Worm (Caenorhabditis elegans) whole organism, midembryonic: ENCODE data around the gene dlhd-1.

Experiments
- T22C8.4 ChIP-seq: fragments of 200-800 bp; sonication (Bioruptor generic); IDR thresholded peaks from 2 replicates; pipeline ENCODE4 v1.3.6; 2022; ENCODE audit warnings: missing genetic modification characterization, missing compliant biosample characterization
- cog-1 ChIP-seq: sonication (generic microtip); optimal IDR thresholded peaks from 2 replicates; lab custom pipeline; 2016; ENCODE audit warnings: missing genetic modification characterization, missing compliant biosample characterization
- flt-1 ChIP-seq: fragments of 200-800 bp; sonication (Bioruptor generic); IDR thresholded peaks from 2 replicates; pipeline ENCODE4 v1.3.6; 2022; ENCODE audit warnings: missing genetic modification characterization, missing compliant biosample characterization
- klf-2 ChIP-seq: fragments of 200-800 bp; sonication (Bioruptor generic); conservative IDR thresholded peaks from 2 replicates; pipeline ENCODE4 v1.3.6; 2022; ENCODE audit warnings: missing genetic modification reagents, missing genetic modification characterization, missing compliant biosample characterization
- med-1 ChIP-seq: sonication (generic microtip); optimal IDR thresholded peaks from 2 replicates; lab custom pipeline; 2017; ENCODE audit warnings: missing genetic modification characterization, mild to moderate bottlenecking, missing compliant biosample characterization, antibody characterized with exemption, missing genetic modification reagents; ENCODE audit not compliant: insufficient read depth
- ref-1 ChIP-seq: fragments of 200-800 bp; sonication (Bioruptor generic); conservative IDR thresholded peaks from 2 replicates; pipeline ENCODE4 v1.3.6; 2022; ENCODE audit warnings: missing genetic modification reagents, missing genetic modification characterization, missing compliant biosample characterization
- tab-1 ChIP-seq: fragments of 200-800 bp; sonication (Bioruptor generic); IDR thresholded peaks from 2 replicates; pipeline ENCODE4 v1.3.6; 2022; ENCODE audit warnings: missing genetic modification characterization, missing compliant biosample characterization
- ztf-23 ChIP-seq: fragments of 200-800 bp; sonication (Bioruptor generic); IDR thresholded peaks from 2 replicates; pipeline ENCODE4 v1.3.6; 2022; ENCODE audit warnings: missing genetic modification reagents, missing genetic modification characterization, missing compliant biosample characterization
- ztf-29 ChIP-seq: fragments of 200-800 bp; sonication (Bioruptor generic); IDR thresholded peaks from 2 replicates; pipeline ENCODE4 v1.3.6; 2022; ENCODE audit warnings: missing genetic modification reagents, missing genetic modification characterization, missing compliant biosample characterization

dlhd-1 gene

DNA sequence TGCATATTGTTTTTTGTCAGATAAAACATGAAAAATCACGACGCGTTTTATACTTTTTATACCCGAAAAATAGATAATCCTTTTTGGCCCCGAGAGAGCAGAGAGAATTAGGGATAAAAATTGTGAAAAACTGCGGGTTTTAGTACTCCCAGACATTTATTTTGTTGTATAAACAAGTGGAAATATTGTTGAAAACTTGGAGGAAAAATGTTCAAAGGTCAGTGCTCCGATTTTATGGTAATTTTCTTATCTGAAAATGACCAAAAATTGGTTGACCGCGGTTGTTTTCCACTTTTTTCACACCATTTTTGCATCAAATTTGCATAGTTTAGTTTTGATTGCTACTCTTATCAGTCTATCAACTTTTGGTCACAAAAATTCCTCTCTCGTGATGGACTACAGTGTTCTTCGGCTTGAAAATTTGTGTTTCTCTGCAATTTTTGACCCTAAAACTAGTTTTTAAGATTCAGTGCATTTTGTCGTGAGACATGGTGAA, at the start of gene dlhd-1:
TSS of gene dlhd-1 (minus strand) at position 51 of the 496 bp plus-strand sequence.
- TF ChIP-seq T22C8.4 = no peak
- no peak for TF ChIP-seq tab-1 (GFP tag; lab: Robert Waterston, UW)
- TF ChIP-seq flt-1 (GFP tag; lab: Robert Waterston, UW) = no peak
- TF ChIP-seq ztf-29 (GFP tag; lab: Robert Waterston, UW) = no peak
- TF ChIP-seq ztf-23 (GFP tag; lab: Robert Waterston, UW) = no peak
- TF ChIP-seq med-1 (GFP tag; lab: Kevin White, UChicago) = no peak
- TF ChIP-seq cog-1 (tag; lab: Kevin White, UChicago) = no peak
- TF ChIP-seq ref-1 = no peak
- TF ChIP-seq klf-2 (GFP tag; lab: Robert Waterston, UW) = no peak

DNA sequence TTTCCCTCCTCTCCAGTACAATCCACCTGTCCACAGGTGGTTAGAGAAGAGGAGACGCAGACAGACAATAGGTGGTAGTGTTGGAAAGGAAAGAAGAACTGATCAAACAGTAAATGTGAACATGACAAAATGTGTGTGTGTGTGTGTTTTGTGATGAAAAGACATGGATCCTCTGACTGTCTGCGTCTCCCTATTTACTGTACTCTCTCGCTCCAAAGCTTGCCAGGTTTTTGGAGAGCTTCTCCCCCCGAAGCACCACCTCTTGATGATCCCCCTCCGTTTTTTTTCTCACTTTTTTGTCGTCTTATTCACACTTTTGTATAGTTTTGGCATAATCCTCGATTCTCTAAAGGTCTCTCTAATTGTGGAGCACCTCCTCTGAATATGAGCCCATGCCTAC, 45.3 kb upstream of the dlhd-1 start:
- TF ChIP-seq klf-2 (GFP tag; lab: Robert Waterston, UW) = no peak
- TF ChIP-seq ztf-23 (GFP tag; lab: Robert Waterston, UW) = no peak
- TF ChIP-seq T22C8.4 = no peak
- no peak for TF ChIP-seq flt-1 (GFP tag; lab: Robert Waterston, UW)
- no peak for TF ChIP-seq cog-1 (tag; lab: Kevin White, UChicago)
- no peak for TF ChIP-seq med-1 (GFP tag; lab: Kevin White, UChicago)
- no peak for TF ChIP-seq ref-1
- TF ChIP-seq ztf-29 (GFP tag; lab: Robert Waterston, UW) = no peak
- TF ChIP-seq tab-1 (GFP tag; lab: Robert Waterston, UW) = no peak

DNA sequence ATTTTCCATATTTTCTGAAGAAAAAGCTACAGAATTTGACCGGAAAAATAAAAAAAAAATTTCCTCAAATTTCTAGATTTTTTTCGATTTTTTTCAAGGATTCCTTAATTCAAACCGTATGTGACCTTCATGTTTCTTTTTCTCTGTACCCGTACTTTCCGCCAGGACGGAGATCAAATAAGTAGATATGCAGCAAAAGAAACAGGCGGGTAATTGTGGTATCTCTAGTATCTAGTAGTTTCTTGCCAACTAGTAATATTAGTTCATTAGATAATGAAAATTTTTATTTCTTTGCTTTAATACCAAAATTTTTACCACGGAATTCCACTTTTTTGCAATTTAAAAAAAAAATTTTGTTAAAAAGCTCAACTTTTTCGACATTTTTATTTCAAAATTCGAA, 42.7 kb upstream of the dlhd-1 start:
- no peak for TF ChIP-seq flt-1 (GFP tag; lab: Robert Waterston, UW)
- no peak for TF ChIP-seq ztf-29 (GFP tag; lab: Robert Waterston, UW)
- TF ChIP-seq ztf-23 (GFP tag; lab: Robert Waterston, UW) = no peak
- TF ChIP-seq med-1 (GFP tag; lab: Kevin White, UChicago) = no peak
- TF ChIP-seq ref-1 = no peak
- no peak for TF ChIP-seq klf-2 (GFP tag; lab: Robert Waterston, UW)
- TF ChIP-seq T22C8.4 = no peak

DNA sequence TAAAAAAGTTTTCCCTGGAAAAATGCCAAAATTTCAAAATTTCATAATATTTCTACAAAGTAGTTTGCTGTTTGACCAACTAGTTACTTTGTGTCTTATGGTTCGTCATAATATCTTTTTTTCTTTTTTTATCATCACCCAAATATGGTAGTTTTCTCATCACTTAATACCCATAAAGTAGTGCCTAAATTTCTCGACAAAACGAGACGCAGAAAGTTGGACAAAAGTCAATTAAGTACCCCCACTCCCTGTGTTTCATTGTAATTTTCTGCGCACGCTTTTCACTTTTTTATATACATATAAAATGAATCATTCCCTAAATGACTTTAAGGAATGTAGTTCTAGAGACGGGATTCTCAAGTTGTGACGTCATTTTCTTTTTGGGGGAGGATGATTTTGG, 31.6 kb upstream of the dlhd-1 start:
- TF ChIP-seq ztf-29 (GFP tag; lab: Robert Waterston, UW) (no peak), ztf-23 (GFP tag; lab: Robert Waterston, UW) (no peak), ref-1 (no peak), med-1 (GFP tag; lab: Kevin White, UChicago) (no peak), klf-2 (GFP tag; lab: Robert Waterston, UW) (no peak), tab-1 (GFP tag; lab: Robert Waterston, UW) (no peak)

DNA sequence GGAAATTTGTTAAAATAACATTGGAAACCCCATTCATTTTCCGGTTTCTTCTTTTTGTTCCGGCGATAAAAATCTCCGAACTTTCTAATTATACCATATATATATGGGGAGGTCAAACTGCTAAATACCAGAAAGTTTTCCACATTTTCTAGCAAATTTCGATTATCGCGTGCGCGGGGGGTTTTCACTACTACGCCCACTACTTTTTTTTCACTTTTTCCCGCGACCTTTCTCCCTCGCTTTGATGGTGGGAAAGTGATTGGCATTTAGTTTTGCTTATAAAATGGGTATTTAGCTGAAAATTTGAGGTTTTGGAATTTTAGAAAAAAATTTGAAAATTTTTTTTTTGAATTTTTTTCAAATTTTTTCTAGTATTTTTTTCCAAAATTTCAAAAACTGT, 28.1 kb upstream of the dlhd-1 start:
- TF ChIP-seq ref-1 (no peak), flt-1 (GFP tag; lab: Robert Waterston, UW) (no peak), T22C8.4 (no peak), ztf-23 (GFP tag; lab: Robert Waterston, UW) (no peak), med-1 (GFP tag; lab: Kevin White, UChicago) (no peak), tab-1 (GFP tag; lab: Robert Waterston, UW) (no peak), ztf-29 (GFP tag; lab: Robert Waterston, UW) (no peak)

DNA sequence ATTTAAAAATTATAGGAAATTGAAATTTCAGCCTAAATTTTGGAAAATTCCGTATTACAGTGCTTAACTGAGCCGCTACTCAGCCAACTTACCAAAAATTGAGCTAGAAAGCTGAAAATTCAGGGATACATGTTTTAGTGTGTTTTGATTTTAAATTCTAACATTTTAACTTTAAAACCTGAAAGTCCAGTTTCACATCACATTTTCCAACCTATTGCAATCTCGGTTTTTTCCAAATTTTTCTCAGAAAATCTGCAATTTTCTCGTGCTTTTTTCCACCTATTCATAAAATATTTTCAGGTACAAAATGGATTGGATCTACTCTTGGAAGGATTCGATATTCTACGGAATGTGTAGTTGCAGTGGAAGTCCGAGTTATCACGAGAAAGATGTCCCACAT, 25.1 kb upstream of the dlhd-1 start, which contains the start of gene F53A10.2:
TSS of gene F53A10.2 (plus strand) at position 301 of the 400 bp plus-strand sequence.
- TF ChIP-seq ztf-29 (GFP tag; lab: Robert Waterston, UW) (no peak), klf-2 (GFP tag; lab: Robert Waterston, UW) (no peak), cog-1 (tag; lab: Kevin White, UChicago) (no peak), ztf-23 (GFP tag; lab: Robert Waterston, UW) (no peak), med-1 (GFP tag; lab: Kevin White, UChicago) (no peak), flt-1 (GFP tag; lab: Robert Waterston, UW) (no peak), ref-1 (no peak), tab-1 (GFP tag; lab: Robert Waterston, UW) (no peak)

DNA sequence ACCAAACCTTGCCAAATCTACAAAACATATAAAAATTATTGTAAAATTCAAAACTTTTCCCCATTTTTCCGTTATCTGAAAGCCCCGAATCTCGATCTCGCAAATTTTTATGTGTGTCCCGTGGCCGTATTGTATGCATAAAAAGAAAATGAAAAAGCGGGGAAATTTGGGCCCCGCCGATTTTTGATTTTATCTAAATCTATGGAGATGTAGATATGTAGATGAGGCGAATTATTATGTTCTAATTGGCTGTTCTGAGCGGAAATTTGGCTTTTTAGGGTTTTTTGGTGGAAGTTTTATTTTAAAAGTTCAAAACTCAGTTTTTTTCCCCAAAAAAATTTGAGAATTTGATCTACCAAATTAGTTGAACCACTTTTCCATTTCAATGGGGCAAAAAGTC, 24.2 kb upstream of the dlhd-1 start:
- no peak for TF ChIP-seq cog-1 (tag; lab: Kevin White, UChicago)
- no peak for TF ChIP-seq flt-1 (GFP tag; lab: Robert Waterston, UW)
- no peak for TF ChIP-seq ztf-23 (GFP tag; lab: Robert Waterston, UW)
- TF ChIP-seq ref-1 = no peak
- TF ChIP-seq med-1 (GFP tag; lab: Kevin White, UChicago) = no peak
- TF ChIP-seq T22C8.4 = no peak
- no peak for TF ChIP-seq ztf-29 (GFP tag; lab: Robert Waterston, UW)
- no peak for TF ChIP-seq klf-2 (GFP tag; lab: Robert Waterston, UW)
- no peak for TF ChIP-seq tab-1 (GFP tag; lab: Robert Waterston, UW)

DNA sequence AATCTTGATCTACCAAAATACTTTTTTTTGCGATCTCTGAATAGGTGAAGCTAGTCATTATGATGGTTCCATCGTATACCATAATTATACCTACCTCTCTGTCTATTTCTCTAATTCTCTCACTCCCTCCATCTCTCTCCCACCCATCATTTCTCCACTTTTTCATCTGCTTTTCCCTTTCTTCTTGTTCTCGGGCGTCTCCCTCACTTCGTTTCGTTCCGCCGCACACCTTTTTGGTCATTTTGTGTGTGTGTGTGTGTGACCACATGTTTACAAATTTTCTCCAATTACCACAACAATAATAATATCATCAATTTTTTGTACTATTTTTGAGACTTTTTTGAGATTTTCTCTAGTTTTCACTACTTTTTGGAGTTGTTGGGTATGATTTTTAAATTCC, 19.9 kb upstream of the dlhd-1 start:
- no peak for TF ChIP-seq med-1 (GFP tag; lab: Kevin White, UChicago)
- TF ChIP-seq tab-1 (GFP tag; lab: Robert Waterston, UW) = no peak
- no peak for TF ChIP-seq klf-2 (GFP tag; lab: Robert Waterston, UW)
- no peak for TF ChIP-seq T22C8.4
- no peak for TF ChIP-seq ref-1
- TF ChIP-seq ztf-23 (GFP tag; lab: Robert Waterston, UW) = no peak
- no peak for TF ChIP-seq flt-1 (GFP tag; lab: Robert Waterston, UW)
- no peak for TF ChIP-seq ztf-29 (GFP tag; lab: Robert Waterston, UW)
- TF ChIP-seq cog-1 (tag; lab: Kevin White, UChicago) = no peak

DNA sequence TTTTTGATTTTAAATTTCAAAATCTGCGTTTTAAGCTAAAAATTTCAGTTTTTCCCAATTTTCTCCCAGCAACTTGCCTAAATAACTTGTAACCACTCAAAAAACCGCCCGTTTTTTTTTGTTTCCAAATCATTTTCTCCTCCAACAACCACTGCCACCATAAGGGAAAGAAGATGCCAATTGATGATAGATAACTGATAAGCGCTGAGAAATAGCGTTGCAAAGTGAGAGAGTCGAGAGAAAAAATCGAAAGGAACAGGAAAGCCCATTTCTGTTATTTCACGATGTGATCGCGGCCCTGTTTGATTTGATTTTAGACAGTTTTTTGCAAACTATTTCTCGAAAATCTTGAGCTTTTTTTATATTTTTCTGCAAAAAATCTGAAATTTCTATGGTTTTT, 17.7 kb upstream of the dlhd-1 start:
- TF ChIP-seq ztf-23 (GFP tag; lab: Robert Waterston, UW) (no peak), flt-1 (GFP tag; lab: Robert Waterston, UW) (no peak), tab-1 (GFP tag; lab: Robert Waterston, UW) (no peak), klf-2 (GFP tag; lab: Robert Waterston, UW) (no peak), T22C8.4 (no peak)

DNA sequence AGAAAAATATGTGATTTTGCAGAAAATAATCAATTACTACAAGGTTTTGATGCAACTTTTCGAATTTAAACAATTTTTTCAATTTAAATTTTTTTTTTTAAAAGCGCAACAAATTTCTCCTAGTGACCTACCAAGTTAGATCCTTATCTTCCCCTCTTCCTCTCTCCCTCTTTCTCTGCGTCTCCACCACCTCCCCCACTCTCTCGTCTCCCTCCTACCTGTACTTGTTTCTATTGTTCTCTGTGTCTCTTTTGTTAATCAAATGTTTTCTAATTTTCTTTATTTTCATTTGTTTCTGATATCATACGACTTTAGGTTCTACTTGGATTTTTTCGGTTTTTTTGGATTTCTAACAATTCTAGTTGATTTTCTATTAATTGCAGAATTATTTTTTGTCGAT, 16.2 kb upstream of the dlhd-1 start:
- no peak for TF ChIP-seq med-1 (GFP tag; lab: Kevin White, UChicago)
- TF ChIP-seq flt-1 (GFP tag; lab: Robert Waterston, UW) = no peak
- no peak for TF ChIP-seq ztf-23 (GFP tag; lab: Robert Waterston, UW)
- TF ChIP-seq ztf-29 (GFP tag; lab: Robert Waterston, UW) = no peak
- no peak for TF ChIP-seq ref-1
- TF ChIP-seq T22C8.4 = no peak
- no peak for TF ChIP-seq klf-2 (GFP tag; lab: Robert Waterston, UW)
- no peak for TF ChIP-seq tab-1 (GFP tag; lab: Robert Waterston, UW)
- TF ChIP-seq cog-1 (tag; lab: Kevin White, UChicago) = no peak
